Worm (Caenorhabditis elegans) whole organism, mixed stage, embryonic: Measurements from ENCODE around the gene F49E8.8.

Source experiments
- M03D4.4 ChIP-seq: sonication (generic microtip); optimal IDR thresholded peaks from 2 replicates; lab custom pipeline; 2017; ENCODE audit warnings: mild to moderate bottlenecking, missing genetic modification characterization, missing compliant biosample characterization
- bed-3 ChIP-seq: fragments of 200-800 bp; sonication (Bioruptor generic); optimal IDR thresholded peaks from 3 replicates; lab custom pipeline; 2018; ENCODE audit warnings: mild to moderate bottlenecking, missing genetic modification characterization, moderate library complexity, missing compliant biosample characterization
- blmp-1 ChIP-seq: fragments of 150-350 bp; optimal IDR thresholded peaks from 2 replicates; lab custom pipeline; 2014; ENCODE audit warnings: missing biosample characterization, missing genetic modification characterization
- ceh-39 ChIP-seq: fragments of 150-350 bp; optimal IDR thresholded peaks from 2 replicates; lab custom pipeline; 2014; ENCODE audit warnings: missing biosample characterization, missing genetic modification characterization
- ceh-43 ChIP-seq: fragments of 200-800 bp; sonication (Bioruptor generic); optimal IDR thresholded peaks from 2 replicates; lab custom pipeline; 2018; ENCODE audit warnings: mild to moderate bottlenecking, missing genetic modification characterization, moderate library complexity, missing compliant biosample characterization
- ceh-83 ChIP-seq: fragments of 200-800 bp; sonication (Bioruptor generic); optimal IDR thresholded peaks from 2 replicates; lab custom pipeline; 2018; ENCODE audit warnings: mild to moderate bottlenecking, missing genetic modification characterization, missing compliant biosample characterization
- ces-1 ChIP-seq: fragments of 150-350 bp; optimal IDR thresholded peaks from 2 replicates; lab custom pipeline; 2014; ENCODE audit warnings: missing biosample characterization, missing genetic modification reagents, missing genetic modification characterization
- cnd-1 ChIP-seq: fragments of 200-800 bp; sonication (Bioruptor generic); optimal IDR thresholded peaks from 2 replicates; lab custom pipeline; 2018; ENCODE audit warnings: mild to moderate bottlenecking, missing genetic modification characterization, missing compliant biosample characterization
- drap-1 ChIP-seq: fragments of 200-800 bp; sonication (Bioruptor generic); optimal IDR thresholded peaks from 3 replicates; lab custom pipeline; 2018; ENCODE audit warnings: mild to moderate bottlenecking, missing genetic modification characterization, missing compliant biosample characterization
- elt-1 ChIP-seq: sonication (generic microtip); optimal IDR thresholded peaks from 2 replicates; lab custom pipeline; 2017; ENCODE audit warnings: missing genetic modification characterization, mild to moderate bottlenecking, missing compliant biosample characterization, antibody characterized with exemption, moderate library complexity, borderline replicate concordance; ENCODE audit not compliant: insufficient read depth
- elt-3 ChIP-seq: fragments of 150-350 bp; optimal IDR thresholded peaks from 2 replicates; lab custom pipeline; 2014; ENCODE audit warnings: missing biosample characterization, missing genetic modification characterization
- flh-1 ChIP-seq: fragments of 200-800 bp; sonication (Bioruptor generic); optimal IDR thresholded peaks from 2 replicates; lab custom pipeline; 2018; ENCODE audit warnings: mild to moderate bottlenecking, missing genetic modification characterization, moderate library complexity, missing compliant biosample characterization
- ham-2 ChIP-seq: fragments of 200-800 bp; sonication (Bioruptor generic); optimal IDR thresholded peaks from 2 replicates; lab custom pipeline; 2018; ENCODE audit warnings: mild to moderate bottlenecking, missing genetic modification characterization, missing compliant biosample characterization
- hlh-1 ChIP-seq: fragments of 150-350 bp; optimal IDR thresholded peaks from 2 replicates; lab custom pipeline; 2014; ENCODE audit warnings: missing biosample characterization, missing genetic modification reagents, missing genetic modification characterization
- lin-13 ChIP-seq: fragments of 150-350 bp; optimal IDR thresholded peaks from 2 replicates; lab custom pipeline; 2014; ENCODE audit warnings: missing biosample characterization, missing genetic modification characterization
- lin-32 ChIP-seq: fragments of 200-800 bp; sonication (Bioruptor generic); optimal IDR thresholded peaks from 2 replicates; lab custom pipeline; 2018; ENCODE audit warnings: mild to moderate bottlenecking, missing genetic modification characterization, missing compliant biosample characterization
- lsy-2 ChIP-seq: fragments of 150-350 bp; optimal IDR thresholded peaks from 2 replicates; lab custom pipeline; 2014; ENCODE audit warnings: missing biosample characterization, missing genetic modification characterization
- mab-5 ChIP-seq: fragments of 150-350 bp; optimal IDR thresholded peaks from 2 replicates; lab custom pipeline; 2014; ENCODE audit warnings: missing biosample characterization, missing genetic modification characterization
- mls-2 ChIP-seq: sonication (generic microtip); optimal IDR thresholded peaks from 2 replicates; lab custom pipeline; 2016; ENCODE audit warnings: mild to moderate bottlenecking, missing genetic modification characterization, moderate library complexity, missing compliant biosample characterization
- nhr-12 ChIP-seq: fragments of 150-350 bp; optimal IDR thresholded peaks from 2 replicates; lab custom pipeline; 2014; ENCODE audit warnings: missing biosample characterization, missing genetic modification characterization
- nhr-2 ChIP-seq: fragments of 150-350 bp; optimal IDR thresholded peaks from 2 replicates; lab custom pipeline; 2014; ENCODE audit warnings: missing biosample characterization, missing genetic modification characterization
- nhr-237 ChIP-seq: fragments of 150-350 bp; optimal IDR thresholded peaks from 2 replicates; lab custom pipeline; 2014; ENCODE audit warnings: missing biosample characterization, missing genetic modification characterization
- nhr-28 ChIP-seq: fragments of 150-350 bp; optimal IDR thresholded peaks from 2 replicates; lab custom pipeline; 2014; ENCODE audit warnings: missing biosample characterization, missing genetic modification characterization
- nhr-76 ChIP-seq: sonication (generic microtip); optimal IDR thresholded peaks from 2 replicates; lab custom pipeline; 2017; ENCODE audit warnings: missing biosample characterization, missing genetic modification characterization
- pha-4 ChIP-seq: fragments of 150-350 bp; optimal IDR thresholded peaks from 2 replicates; lab custom pipeline; 2018; ENCODE audit warnings: missing biosample characterization, missing genetic modification reagents, missing genetic modification characterization
- sem-2 ChIP-seq: fragments of 200-800 bp; sonication (Bioruptor generic); optimal IDR thresholded peaks from 2 replicates; lab custom pipeline; 2018; ENCODE audit warnings: mild to moderate bottlenecking, missing genetic modification characterization, missing compliant biosample characterization
- snpc-4 ChIP-seq: fragments of 150-350 bp; optimal IDR thresholded peaks from 2 replicates; lab custom pipeline; 2014; ENCODE audit warnings: missing biosample characterization, missing genetic modification characterization
- sptf-1 ChIP-seq: sonication (generic microtip); optimal IDR thresholded peaks from 2 replicates; lab custom pipeline; 2017; ENCODE audit warnings: mild to moderate bottlenecking, missing genetic modification characterization, moderate library complexity, missing compliant biosample characterization
- tbx-8 ChIP-seq: fragments of 200-800 bp; sonication (Bioruptor generic); optimal IDR thresholded peaks from 2 replicates; lab custom pipeline; 2018; ENCODE audit warnings: mild to moderate bottlenecking, missing genetic modification characterization, moderate library complexity, missing compliant biosample characterization
- unc-120 ChIP-seq: sonication (generic microtip); optimal IDR thresholded peaks from 2 replicates; lab custom pipeline; 2017; ENCODE audit warnings: missing genetic modification characterization, missing compliant biosample characterization; ENCODE audit not compliant: poor library complexity, severe bottlenecking
- unc-39 ChIP-seq: fragments of 150-350 bp; optimal IDR thresholded peaks from 2 replicates; lab custom pipeline; 2014; ENCODE audit warnings: missing biosample characterization, missing genetic modification characterization
- zip-8 ChIP-seq: fragments of 150-350 bp; optimal IDR thresholded peaks from 2 replicates; lab custom pipeline; 2014; ENCODE audit warnings: missing biosample characterization, missing genetic modification characterization
- ztf-11 ChIP-seq: fragments of 150-350 bp; optimal IDR thresholded peaks from 2 replicates; lab custom pipeline; 2014; ENCODE audit warnings: missing biosample characterization, missing genetic modification characterization

F49E8.8 gene

DNA sequence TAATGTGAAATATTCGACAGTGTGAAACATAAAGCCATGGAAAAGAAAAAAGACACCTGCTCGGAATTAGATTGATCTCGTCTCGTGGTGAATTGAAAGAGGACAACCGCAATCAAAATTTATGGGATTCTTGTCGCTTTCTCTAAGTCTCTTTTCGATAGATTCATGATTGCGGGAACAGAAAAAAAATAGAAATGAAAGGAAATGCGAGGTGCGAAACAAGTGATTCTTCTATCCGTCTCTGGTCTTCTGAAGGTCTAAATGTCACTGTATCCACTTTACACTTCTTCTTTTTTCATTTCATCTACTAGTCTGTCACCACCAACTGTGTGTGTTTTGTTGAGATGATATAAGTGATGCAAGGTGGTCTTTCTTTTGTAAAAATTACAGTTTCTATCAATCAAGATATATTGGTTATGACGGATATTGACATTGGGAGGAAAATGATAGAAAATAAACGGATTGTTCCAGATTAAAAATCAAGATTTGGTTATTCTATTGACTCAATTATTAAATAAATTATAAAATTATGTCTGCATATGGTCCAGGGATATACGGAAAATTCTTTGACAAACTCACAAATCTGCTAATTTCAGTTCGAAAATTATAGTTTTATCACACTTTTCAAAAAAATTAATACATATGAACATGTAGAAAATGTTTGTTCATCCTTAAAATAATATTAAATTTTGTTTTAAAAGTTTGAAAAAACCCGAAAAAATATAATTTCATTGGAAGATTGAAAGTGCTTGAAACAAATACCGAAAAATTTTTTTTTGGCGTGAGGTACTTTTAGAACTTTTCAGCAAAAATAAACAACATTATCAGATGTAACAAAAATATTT, 26.0 kb upstream of the F49E8.8 start:
- no peak for TF ChIP-seq nhr-2 (tag; lab: Kevin White, UChicago)
- TF ChIP-seq ceh-83 (GFP tag; lab: Kevin White, UChicago), result no peak
- no peak for TF ChIP-seq ztf-11 (tag; lab: Kevin White, UChicago)
- no peak for TF ChIP-seq elt-1 (tag; lab: Kevin White, UChicago)
- TF ChIP-seq ham-2 (GFP tag; lab: Kevin White, UChicago), result no peak
- no peak for TF ChIP-seq snpc-4
- TF ChIP-seq mls-2 (tag; lab: Kevin White, UChicago), result no peak

DNA sequence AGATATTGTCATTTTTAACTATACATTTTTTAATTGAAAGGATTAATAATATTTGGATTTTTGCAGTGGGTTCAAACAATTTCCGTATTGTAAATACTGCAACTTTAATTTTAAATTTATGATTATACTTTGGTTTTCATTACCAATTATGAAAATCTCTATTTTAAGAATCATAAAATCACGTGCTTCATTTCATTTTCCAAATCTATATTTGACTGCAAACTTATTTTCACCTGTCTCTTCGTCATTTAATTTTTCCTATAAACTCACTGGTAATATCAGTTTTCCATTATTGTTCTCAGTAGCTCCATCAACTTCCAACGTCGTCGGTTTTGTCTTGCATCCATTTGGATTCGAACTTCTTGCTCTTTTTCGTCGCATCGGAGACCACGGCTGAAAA, 24.1 kb upstream of the F49E8.8 start, which contains the start of gene R05G6.1:
R05G6.1 (plus strand) TSS at position 301 of the 400 bp plus-strand sequence.
- no peak for TF ChIP-seq flh-1
- TF ChIP-seq nhr-237 (tag; lab: Kevin White, UChicago), result no peak
- no peak for TF ChIP-seq unc-120 (tag; lab: Kevin White, UChicago)
- no peak for TF ChIP-seq ces-1 (GFP tag; lab: Kevin White, UChicago)
- TF ChIP-seq cnd-1, result no peak
- TF ChIP-seq sem-2 (GFP tag; lab: Kevin White, UChicago), result no peak
- TF ChIP-seq ztf-11 (tag; lab: Kevin White, UChicago), result no peak
- no peak for TF ChIP-seq bed-3 (GFP tag; lab: Kevin White, UChicago)
- no peak for TF ChIP-seq ceh-39 (tag; lab: Kevin White, UChicago)
- no peak for TF ChIP-seq ham-2 (GFP tag; lab: Kevin White, UChicago)
- TF ChIP-seq elt-3 (tag; lab: Kevin White, UChicago), result no peak
- TF ChIP-seq sptf-1, result no peak
- no peak for TF ChIP-seq elt-1 (tag; lab: Kevin White, UChicago)
- no peak for TF ChIP-seq ceh-43
- TF ChIP-seq pha-4 (tag; lab: Kevin White, UChicago), result no peak

- TF ChIP-seq bed-3 (GFP tag; lab: Kevin White, UChicago), result no peak
- TF ChIP-seq nhr-76, result no peak
- TF ChIP-seq ces-1 (GFP tag; lab: Kevin White, UChicago), result peak; percentile 95
Observed at ce11 chrIV:7542485-7543001, 13.9 kb upstream of the F49E8.8 start, which contains the start of gene R05G6.10. Gene R05G6.10 (minus strand): TSS chrIV:7542535.

DNA sequence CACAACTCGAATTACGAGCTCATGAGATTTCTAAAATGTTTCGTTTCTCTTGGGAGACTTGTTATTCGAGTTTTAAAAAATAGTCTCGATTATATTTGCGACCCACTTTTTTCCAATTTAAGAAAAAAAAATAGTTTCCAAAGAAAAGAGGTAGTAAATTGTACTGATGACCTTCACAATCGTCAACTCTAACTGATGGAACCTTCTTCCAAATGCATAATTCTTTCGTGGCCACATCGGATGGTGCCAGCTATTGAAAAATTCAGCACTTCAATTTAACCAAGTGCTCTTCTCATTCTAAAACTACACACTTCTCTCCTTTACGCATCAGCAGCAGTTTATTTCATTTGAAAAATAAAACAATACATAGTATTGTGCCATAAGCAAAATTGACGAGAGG, 12.8 kb upstream of the F49E8.8 start:
- no peak for TF ChIP-seq tbx-8 (GFP tag; lab: Kevin White, UChicago)
- TF ChIP-seq, all 35 proteins: peak for 0

DNA sequence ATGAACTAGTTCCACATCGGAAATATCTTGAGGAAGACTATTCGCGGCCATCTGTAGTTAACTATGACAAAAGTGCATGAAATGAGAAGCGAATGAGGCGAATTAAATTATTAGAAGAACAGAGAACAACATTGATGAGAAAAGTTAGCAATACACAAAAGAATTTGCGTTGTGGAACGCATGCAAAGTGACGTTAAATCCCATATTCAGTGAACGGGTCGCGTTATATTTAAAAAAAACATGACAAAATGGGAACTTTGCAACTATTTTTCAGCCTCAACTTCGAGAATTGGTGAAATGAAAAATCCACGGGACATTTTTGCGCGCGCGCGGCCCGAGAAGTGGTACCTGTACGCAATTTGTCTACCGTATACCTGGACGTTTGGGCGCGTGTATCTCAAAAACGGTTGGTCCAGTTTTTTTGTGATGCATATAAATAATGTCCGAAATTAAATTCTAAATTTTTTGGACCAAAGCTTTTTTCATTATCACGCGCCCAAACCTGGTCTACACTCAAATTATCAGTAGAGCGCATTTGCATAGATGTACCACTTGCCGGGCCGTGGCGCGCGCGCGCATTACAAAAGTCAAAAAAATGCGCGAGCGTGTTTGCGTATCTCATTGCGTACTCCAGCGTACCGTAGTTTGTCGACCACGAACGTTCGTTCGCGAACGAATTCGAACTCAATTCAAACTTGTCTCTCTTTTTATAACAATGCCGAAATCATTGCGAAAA, 8.4 kb upstream of the F49E8.8 start, which contains the start of the genes cdd-2 and oef-1:
cdd-2 (minus strand) TSS at position 51 of the 736 bp plus-strand sequence.
oef-1 (plus strand) TSS at position 575 of the 736 bp plus-strand sequence.
- TF ChIP-seq blmp-1 (tag; lab: Kevin White, UChicago), result no peak
- TF ChIP-seq nhr-12 (tag; lab: Kevin White, UChicago), result no peak
- no peak for TF ChIP-seq nhr-76
- TF ChIP-seq tbx-8 (GFP tag; lab: Kevin White, UChicago), result no peak
- no peak for TF ChIP-seq zip-8
- TF ChIP-seq flh-1, result no peak
- TF ChIP-seq lin-32 (GFP tag; lab: Kevin White, UChicago), result no peak
- no peak for TF ChIP-seq drap-1 (GFP tag; lab: Kevin White, UChicago)
- TF ChIP-seq unc-120 (tag; lab: Kevin White, UChicago), result no peak

ce11 chrIV:7549844-7550243, 6.6 kb upstream of the F49E8.8 start:
- no peak for TF ChIP-seq flh-1
- no peak for TF ChIP-seq ceh-39 (tag; lab: Kevin White, UChicago)
- no peak for TF ChIP-seq lin-13 (tag; lab: Kevin White, UChicago)
- no peak for TF ChIP-seq ham-2 (GFP tag; lab: Kevin White, UChicago)
- TF ChIP-seq ztf-11 (tag; lab: Kevin White, UChicago), result no peak
- no peak for TF ChIP-seq tbx-8 (GFP tag; lab: Kevin White, UChicago)
- no peak for TF ChIP-seq lsy-2 (tag; lab: Kevin White, UChicago)
- no peak for TF ChIP-seq mls-2 (tag; lab: Kevin White, UChicago)
- no peak for TF ChIP-seq unc-39 (tag; lab: Kevin White, UChicago)
- no peak for TF ChIP-seq ceh-83 (GFP tag; lab: Kevin White, UChicago)
- TF ChIP-seq nhr-28 (tag; lab: Kevin White, UChicago), result no peak
- TF ChIP-seq mab-5 (tag; lab: Kevin White, UChicago), result no peak
- TF ChIP-seq sptf-1, result no peak
- no peak for TF ChIP-seq elt-3 (tag; lab: Kevin White, UChicago)
- no peak for TF ChIP-seq M03D4.4 (tag; lab: Kevin White, UChicago)
- no peak for TF ChIP-seq hlh-1 (tag; lab: Kevin White, UChicago)
- TF ChIP-seq pha-4 (tag; lab: Kevin White, UChicago), result no peak
- no peak for TF ChIP-seq bed-3 (GFP tag; lab: Kevin White, UChicago)
- TF ChIP-seq lin-32 (GFP tag; lab: Kevin White, UChicago), result no peak
